Worm (Caenorhabditis elegans) whole organism, late embryonic: Measurements from ENCODE around the gene ctf-18.

ENCODE experiments used
- ama-1 ChIP-seq: fragments of 150-350 bp; optimal IDR thresholded peaks from 2 replicates; lab custom pipeline; 2014
- ceh-22 ChIP-seq: sonication (generic microtip); optimal IDR thresholded peaks from 2 replicates; lab custom pipeline; 2017; ENCODE audit warnings: missing biosample characterization, missing genetic modification characterization
- che-1 ChIP-seq: sonication (generic microtip); optimal IDR thresholded peaks from 2 replicates; lab custom pipeline; 2016; ENCODE audit warnings: mild to moderate bottlenecking, missing genetic modification characterization, missing compliant biosample characterization
- ets-4 ChIP-seq: sonication (generic microtip); optimal IDR thresholded peaks from 2 replicates; lab custom pipeline; 2016; ENCODE audit warnings: missing genetic modification characterization, missing compliant biosample characterization
- eyg-1 ChIP-seq: sonication (generic microtip); optimal IDR thresholded peaks from 2 replicates; lab custom pipeline; 2016; ENCODE audit warnings: missing genotype, missing genetic modification characterization, missing compliant biosample characterization
- fkh-10 ChIP-seq: fragments of 150-350 bp; optimal IDR thresholded peaks from 2 replicates; lab custom pipeline; 2014; ENCODE audit warnings: missing biosample characterization, missing genetic modification reagents, missing genetic modification characterization
- nhr-11 ChIP-seq: fragments of 150-350 bp; optimal IDR thresholded peaks from 2 replicates; lab custom pipeline; 2014; ENCODE audit warnings: missing biosample characterization, missing genetic modification characterization
- nhr-232 ChIP-seq: sonication (generic microtip); optimal IDR thresholded peaks from 2 replicates; lab custom pipeline; 2016; ENCODE audit warnings: missing genetic modification characterization, missing compliant biosample characterization
- pqm-1 ChIP-seq: sonication (generic microtip); optimal IDR thresholded peaks from 2 replicates; lab custom pipeline; 2016; ENCODE audit warnings: missing genetic modification characterization, missing compliant biosample characterization
- pros-1 ChIP-seq: fragments of 150-350 bp; optimal IDR thresholded peaks from 2 replicates; lab custom pipeline; 2014; ENCODE audit warnings: missing biosample characterization, missing genetic modification reagents, missing genetic modification characterization
- rnt-1 ChIP-seq: sonication (generic microtip); optimal IDR thresholded peaks from 2 replicates; lab custom pipeline; 2016; ENCODE audit warnings: missing genetic modification characterization, missing compliant biosample characterization
- sox-2 ChIP-seq: fragments of 200-800 bp; sonication (Bioruptor generic); IDR thresholded peaks from 2 replicates; pipeline ENCODE4 v1.3.6; 2022; ENCODE audit warnings: missing genetic modification reagents, missing genetic modification characterization, missing compliant biosample characterization
- unc-55 ChIP-seq: sonication (generic microtip); optimal IDR thresholded peaks from 2 replicates; lab custom pipeline; 2017; ENCODE audit warnings: missing biosample characterization, missing genetic modification reagents, missing genetic modification characterization

DNA sequence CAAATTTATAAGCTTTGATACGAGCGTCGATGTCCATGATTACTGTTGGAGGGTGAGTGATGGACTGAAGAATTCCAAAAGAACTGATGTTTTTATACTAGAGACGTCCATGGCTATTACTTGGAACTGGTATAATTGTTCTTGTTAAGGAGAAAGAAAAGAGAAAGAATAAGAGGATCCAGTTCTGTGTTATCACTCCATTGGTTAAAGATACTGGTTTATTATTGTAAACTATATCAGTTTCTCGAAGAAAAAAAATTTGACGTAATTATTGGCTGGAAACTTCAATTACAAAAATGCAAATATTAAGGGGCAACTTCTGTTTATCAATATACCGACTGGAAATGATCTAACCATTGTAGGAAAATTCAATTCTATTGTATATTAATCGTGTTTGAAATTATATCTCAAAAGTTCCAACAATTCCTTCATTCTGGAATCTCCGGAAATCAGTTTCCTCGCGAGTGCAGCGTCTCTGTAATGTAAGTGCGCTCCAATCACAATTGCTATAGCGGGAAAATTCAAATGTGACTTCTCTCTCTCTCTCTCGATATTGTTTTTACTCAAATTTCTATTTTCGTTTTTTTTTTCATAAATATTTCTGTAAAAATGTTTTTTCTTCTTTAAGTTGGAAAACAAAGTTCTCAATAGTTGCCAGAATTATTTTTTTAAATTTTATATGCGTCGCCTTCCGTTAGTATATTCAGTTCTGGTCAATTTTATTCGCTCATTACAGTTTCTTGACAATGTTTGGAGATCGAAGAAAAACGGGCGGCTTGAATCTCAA, 40.9 kb downstream of the ctf-18 start, which contains the start of the genes col-2 and ndc-80:
- no peak for TF ChIP-seq ama-1 (lab: Kevin White, UChicago)
- no peak for TF ChIP-seq pros-1 (tag; lab: Kevin White, UChicago)
- TF ChIP-seq che-1 (tag; lab: Kevin White, UChicago) = no peak
- no peak for TF ChIP-seq sox-2 (GFP tag; lab: Robert Waterston, UW)
- no peak for TF ChIP-seq eyg-1 (tag; lab: Kevin White, UChicago)
- TF ChIP-seq nhr-11 = no peak
- peak; percentile 25 for TF ChIP-seq rnt-1 (tag; lab: Kevin White, UChicago)
- peak; percentile 72 for TF ChIP-seq ets-4 (tag; lab: Kevin White, UChicago)
- no peak for TF ChIP-seq unc-55 (GFP tag; lab: Kevin White, UChicago)
- no peak for TF ChIP-seq nhr-232
- no peak for TF ChIP-seq fkh-10 (GFP tag; lab: Kevin White, UChicago)
- TF ChIP-seq ceh-22 (tag; lab: Kevin White, UChicago) = no peak
- no peak for TF ChIP-seq pqm-1 (tag; lab: Kevin White, UChicago)
